Worm (Caenorhabditis elegans) whole organism, mixed stage, embryonic: ENCODE results near the gene Y46E12A.2.

ENCODE experiments used
- blmp-1 ChIP-seq: fragments of 150-350 bp; optimal IDR thresholded peaks from 2 replicates; lab custom pipeline; 2014; ENCODE audit warnings: missing biosample characterization, missing genetic modification characterization
- flh-1 ChIP-seq: fragments of 200-800 bp; sonication (Bioruptor generic); optimal IDR thresholded peaks from 2 replicates; lab custom pipeline; 2018; ENCODE audit warnings: mild to moderate bottlenecking, missing genetic modification characterization, moderate library complexity, missing compliant biosample characterization
- lin-13 ChIP-seq: fragments of 150-350 bp; optimal IDR thresholded peaks from 2 replicates; lab custom pipeline; 2014; ENCODE audit warnings: missing biosample characterization, missing genetic modification characterization
- mls-2 ChIP-seq: sonication (generic microtip); optimal IDR thresholded peaks from 2 replicates; lab custom pipeline; 2016; ENCODE audit warnings: mild to moderate bottlenecking, missing genetic modification characterization, moderate library complexity, missing compliant biosample characterization
- nhr-237 ChIP-seq: fragments of 150-350 bp; optimal IDR thresholded peaks from 2 replicates; lab custom pipeline; 2014; ENCODE audit warnings: missing biosample characterization, missing genetic modification characterization
- nhr-28 ChIP-seq: fragments of 150-350 bp; optimal IDR thresholded peaks from 2 replicates; lab custom pipeline; 2014; ENCODE audit warnings: missing biosample characterization, missing genetic modification characterization
- snpc-4 ChIP-seq: fragments of 150-350 bp; optimal IDR thresholded peaks from 2 replicates; lab custom pipeline; 2014; ENCODE audit warnings: missing biosample characterization, missing genetic modification characterization
- sptf-1 ChIP-seq: sonication (generic microtip); optimal IDR thresholded peaks from 2 replicates; lab custom pipeline; 2017; ENCODE audit warnings: mild to moderate bottlenecking, missing genetic modification characterization, moderate library complexity, missing compliant biosample characterization
- unc-120 ChIP-seq: sonication (generic microtip); optimal IDR thresholded peaks from 2 replicates; lab custom pipeline; 2017; ENCODE audit warnings: missing genetic modification characterization, missing compliant biosample characterization; ENCODE audit not compliant: poor library complexity, severe bottlenecking
- unc-39 ChIP-seq: fragments of 150-350 bp; optimal IDR thresholded peaks from 2 replicates; lab custom pipeline; 2014; ENCODE audit warnings: missing biosample characterization, missing genetic modification characterization
- unc-62 ChIP-seq: fragments of 150-350 bp; optimal IDR thresholded peaks from 2 replicates; lab custom pipeline; 2014; ENCODE audit warnings: missing biosample characterization, missing genetic modification reagents, missing genetic modification characterization

DNA sequence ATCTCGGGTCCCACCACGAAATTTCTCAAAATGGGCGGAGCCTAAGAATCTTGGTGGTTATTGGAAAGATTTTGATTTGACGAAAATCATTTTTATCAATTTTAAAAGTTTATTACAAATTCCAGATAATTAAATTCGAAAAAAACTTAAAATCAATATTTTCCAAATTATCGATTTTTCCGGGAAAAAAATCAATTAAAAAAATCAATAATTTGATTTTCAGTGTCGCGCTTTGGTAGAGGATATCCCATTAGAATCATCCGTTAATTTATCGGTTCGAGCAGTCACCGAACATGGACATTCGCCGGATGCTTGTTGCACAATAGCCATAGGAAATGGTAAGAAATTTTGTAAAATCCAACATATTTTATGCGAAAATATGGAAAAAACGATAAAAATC lies 34.7 kb downstream of the Y46E12A.2 start:
- TF ChIP-seq blmp-1 (no peak), unc-62 (GFP tag; lab: Kevin White, UChicago) (no peak), unc-39 (tag; lab: Kevin White, UChicago) (no peak), snpc-4 (tag; lab: Kevin White, UChicago) (no peak), nhr-28 (no peak), sptf-1 (no peak), unc-120 (tag; lab: Kevin White, UChicago) (no peak), nhr-237 (no peak), flh-1 (GFP tag; lab: Kevin White, UChicago) (no peak), lin-13 (tag; lab: Kevin White, UChicago) (no peak), mls-2 (tag; lab: Kevin White, UChicago) (no peak)
